Fruit fly (Drosophila melanogaster) whole organism, embryonic: ENCODE measurements around the gene Irc.
A peak's percentile ranks its signal among the peaks of the same experiment; 100 is the strongest.

Experiments
- Adf1 ChIP-seq: fragments of 200-800 bp; sonication (Bioruptor generic); IDR thresholded peaks from 2 replicates; pipeline ENCODE4 v1.3.6; 2022; ENCODE audit warnings: missing biosample characterization, missing genetic modification characterization
- CG11085 ChIP-seq: fragments of 200-800 bp; sonication (Bioruptor generic); IDR thresholded peaks from 2 replicates; pipeline ENCODE4 v1.3.6; 2022; ENCODE audit warnings: missing biosample characterization, missing genetic modification characterization
- CG13123 ChIP-seq: fragments of 200-800 bp; sonication (Bioruptor generic); optimal IDR thresholded peaks from 2 replicates; lab custom pipeline; 2016; ENCODE audit warnings: missing biosample characterization, missing genetic modification characterization
- CG14050 ChIP-seq: fragments of 200-800 bp; sonication (Bioruptor generic); IDR thresholded peaks from 3 replicates; pipeline ENCODE4 v1.3.6; 2022; ENCODE audit warnings: missing biosample characterization, missing genetic modification characterization
- CG15479 ChIP-seq: fragments of 200-800 bp; sonication (Bioruptor generic); optimal IDR thresholded peaks from 3 replicates; lab custom pipeline; 2019; ENCODE audit warnings: missing biosample characterization, mild to moderate bottlenecking, missing genetic modification characterization, moderate library complexity
- CG15514 ChIP-seq: fragments of 200-800 bp; sonication (Bioruptor generic); optimal IDR thresholded peaks from 3 replicates; lab custom pipeline; 2017; ENCODE audit warnings: missing biosample characterization, missing genetic modification characterization, mild to moderate bottlenecking, moderate library complexity, missing genetic modification reagents
- CG17328 ChIP-seq: fragments of 200-800 bp; sonication (Bioruptor generic); IDR thresholded peaks from 2 replicates; pipeline ENCODE4 v1.3.6; 2022; ENCODE audit warnings: missing biosample characterization, missing genetic modification characterization
- CG2120 ChIP-seq: fragments of 200-800 bp; sonication (Bioruptor generic); optimal IDR thresholded peaks from 3 replicates; lab custom pipeline; 2016; ENCODE audit warnings: missing biosample characterization, missing genetic modification characterization
- CG2678 ChIP-seq: fragments of 200-800 bp; sonication (Bioruptor generic); optimal IDR thresholded peaks from 3 replicates; lab custom pipeline; 2019; ENCODE audit warnings: missing biosample characterization, mild to moderate bottlenecking, missing genetic modification characterization, moderate library complexity
- CG2712 ChIP-seq: fragments of 200-800 bp; optimal IDR thresholded peaks from 3 replicates; lab custom pipeline; 2019; ENCODE audit warnings: missing biosample characterization, mild to moderate bottlenecking, missing genetic modification characterization, moderate library complexity
- CG2889 ChIP-seq: fragments of 200-800 bp; sonication (Bioruptor generic); IDR thresholded peaks from 3 replicates; pipeline ENCODE4 v1.3.6; 2022; ENCODE audit warnings: missing biosample characterization, missing genetic modification characterization
- CG32772 ChIP-seq: fragments of 200-800 bp; sonication (Bioruptor generic); IDR thresholded peaks from 2 replicates; pipeline ENCODE4 v1.3.6; 2022; ENCODE audit warnings: missing biosample characterization, missing genetic modification characterization
- CG33213 ChIP-seq: fragments of 200-800 bp; sonication (Bioruptor generic); optimal IDR thresholded peaks from 3 replicates; lab custom pipeline; 2016; ENCODE audit warnings: missing biosample characterization, missing genetic modification characterization
- CG3726 ChIP-seq: fragments of 200-800 bp; sonication (Bioruptor generic); IDR thresholded peaks from 3 replicates; pipeline ENCODE4, ENCODE4 v1.3.6; 2022; ENCODE audit warnings: missing biosample characterization, missing genetic modification characterization
- CG5180 ChIP-seq: fragments of 200-800 bp; sonication (Bioruptor generic); optimal IDR thresholded peaks from 3 replicates; lab custom pipeline; 2017; ENCODE audit warnings: missing biosample characterization, missing genetic modification characterization, mild to moderate bottlenecking, moderate library complexity, missing genetic modification reagents
- CG5245 ChIP-seq: fragments of 200-800 bp; sonication (Bioruptor generic); optimal IDR thresholded peaks from 3 replicates; lab custom pipeline; 2016; ENCODE audit warnings: missing biosample characterization, missing genetic modification characterization
- CG6813 ChIP-seq: fragments of 200-800 bp; sonication (Bioruptor generic); optimal IDR thresholded peaks from 2 replicates; lab custom pipeline; 2017; ENCODE audit warnings: missing biosample characterization, missing genetic modification characterization, mild to moderate bottlenecking, moderate library complexity, missing genetic modification reagents
- CG8478 ChIP-seq: fragments of >200 bp; optimal IDR thresholded peaks from 2 replicates; lab custom pipeline; 2018
- Camta ChIP-seq: fragments of 200-800 bp; sonication (Bioruptor generic); optimal IDR thresholded peaks from 2 replicates; lab custom pipeline; 2016; ENCODE audit warnings: missing biosample characterization, missing genetic modification characterization
- CkIIα-i1 ChIP-seq: fragments of 200-800 bp; sonication (Bioruptor generic); IDR thresholded peaks from 2 replicates; pipeline ENCODE4 v1.3.6; 2022; ENCODE audit warnings: missing biosample characterization, missing genetic modification characterization
- Dip3 ChIP-seq: fragments of 200-800 bp; sonication (Bioruptor generic); optimal IDR thresholded peaks from 3 replicates; lab custom pipeline; 2016; ENCODE audit warnings: missing biosample characterization, missing genetic modification characterization
- Dref ChIP-seq: fragments of 200-800 bp; sonication (Bioruptor generic); IDR thresholded peaks from 2 replicates; pipeline ENCODE4 v1.3.6; 2022; ENCODE audit warnings: missing biosample characterization, missing genetic modification characterization
- H15 ChIP-seq: fragments of 200-800 bp; sonication (Bioruptor generic); IDR thresholded peaks from 3 replicates; pipeline ENCODE4 v1.3.6; 2022; ENCODE audit warnings: missing biosample characterization, missing genetic modification characterization
- HHEX ChIP-seq: fragments of 200-800 bp; sonication (Bioruptor generic); optimal IDR thresholded peaks from 3 replicates; lab custom pipeline; 2017; ENCODE audit warnings: missing biosample characterization, mild to moderate bottlenecking, missing genetic modification characterization, missing genetic modification reagents
- HLH3B ChIP-seq: fragments of 200-800 bp; sonication (Bioruptor generic); IDR thresholded peaks from 2 replicates; pipeline ENCODE4 v1.3.6; 2022; ENCODE audit warnings: missing biosample characterization, missing genetic modification characterization
- Hsf ChIP-seq: fragments of 200-800 bp; sonication (Bioruptor generic); optimal IDR thresholded peaks from 3 replicates; lab custom pipeline; 2016; ENCODE audit warnings: missing biosample characterization, missing genetic modification characterization
- PHDP ChIP-seq: fragments of 200-800 bp; sonication (Bioruptor generic); optimal IDR thresholded peaks from 3 replicates; lab custom pipeline; 2018; ENCODE audit warnings: missing biosample characterization, mild to moderate bottlenecking, missing genetic modification characterization, moderate library complexity
- Sox100B ChIP-seq: fragments of 200-800 bp; sonication (Bioruptor generic); optimal IDR thresholded peaks from 3 replicates; lab custom pipeline; 2018; ENCODE audit warnings: missing biosample characterization, mild to moderate bottlenecking, missing genetic modification characterization
- bowl ChIP-seq: fragments of 200-800 bp; sonication (Bioruptor generic); IDR thresholded peaks from 2 replicates; pipeline ENCODE4 v1.3.6; 2022; ENCODE audit warnings: missing biosample characterization, missing genetic modification characterization
- br ChIP-seq: fragments of >200 bp; optimal IDR thresholded peaks from 2 replicates; lab custom pipeline; 2017
- chinmo ChIP-seq: fragments of 200-800 bp; sonication (Bioruptor generic); IDR thresholded peaks from 4 replicates; pipeline ENCODE4 v1.3.6; 2022; ENCODE audit warnings: missing biosample characterization, missing genetic modification characterization; ENCODE audit not compliant: partially characterized antibody
- corto ChIP-seq: fragments of 200-800 bp; sonication (Bioruptor generic); optimal IDR thresholded peaks from 2 replicates; lab custom pipeline; 2016; ENCODE audit warnings: missing biosample characterization, mild to moderate bottlenecking, missing genetic modification characterization, moderate library complexity
- crp ChIP-seq, 2 experiments: fragments of 200-800 bp; sonication (Bioruptor generic); optimal IDR thresholded peaks; 2 replicates in 1 of 2; 3 replicates in 1 of 2; lab custom pipeline; 2017; ENCODE audit warnings: missing biosample characterization in 2 of 2, missing genetic modification characterization in 2 of 2, mild to moderate bottlenecking in 1 of 2, moderate library complexity in 1 of 2
- emc ChIP-seq: fragments of 200-800 bp; sonication (Bioruptor generic); optimal IDR thresholded peaks from 2 replicates; lab custom pipeline; 2016; ENCODE audit warnings: missing biosample characterization, missing genetic modification characterization
- gem ChIP-seq: fragments of 200-800 bp; sonication (Bioruptor generic); optimal IDR thresholded peaks from 2 replicates; lab custom pipeline; 2019; ENCODE audit warnings: missing biosample characterization, mild to moderate bottlenecking, missing genetic modification characterization, moderate library complexity
- gsb ChIP-seq: fragments of 200-800 bp; sonication (Bioruptor generic); IDR thresholded peaks from 2 replicates; pipeline ENCODE4 v1.3.6; 2022; ENCODE audit warnings: missing biosample characterization, missing genetic modification characterization
- inv ChIP-seq: fragments of 200-800 bp; sonication (Bioruptor generic); IDR thresholded peaks from 2 replicates; pipeline ENCODE4 v1.3.6; 2022; ENCODE audit warnings: missing biosample characterization, missing genetic modification characterization; ENCODE audit not compliant: partially characterized antibody
- jigr1 ChIP-seq: fragments of 200-800 bp; sonication (Bioruptor generic); IDR thresholded peaks from 3 replicates; pipeline ENCODE4 v1.3.6; 2022; ENCODE audit warnings: missing biosample characterization, missing genetic modification characterization
- klu ChIP-seq: fragments of 200-800 bp; sonication (Bioruptor generic); IDR thresholded peaks from 2 replicates; pipeline ENCODE4 v1.3.6; 2022; ENCODE audit warnings: missing biosample characterization, missing genetic modification characterization
- knrl ChIP-seq: fragments of 200-800 bp; sonication (Bioruptor generic); IDR thresholded peaks from 3 replicates; pipeline ENCODE4 v1.3.6; 2022; ENCODE audit warnings: missing biosample characterization, missing genetic modification characterization; ENCODE audit not compliant: partially characterized antibody
- lmd ChIP-seq: fragments of 200-800 bp; sonication (Bioruptor generic); IDR thresholded peaks from 2 replicates; pipeline ENCODE4 v1.3.6; 2022; ENCODE audit warnings: missing biosample characterization, missing genetic modification characterization
- lola ChIP-seq, 3 experiments: fragments of >200 bp in 2 of 3; fragments of 200-800 bp in 1 of 3; sonication (Bioruptor generic) in 1 of 3; optimal IDR thresholded peaks; 2 replicates each; lab custom pipeline; 2017 to 2019; ENCODE audit warnings: missing biosample characterization in 3 of 3, missing genetic modification characterization in 3 of 3, mild to moderate bottlenecking in 1 of 3, moderate library complexity in 1 of 3
- nerfin-2 ChIP-seq: fragments of 200-800 bp; sonication (Bioruptor generic); IDR thresholded peaks from 2 replicates; pipeline ENCODE4 v1.3.6; 2022; ENCODE audit warnings: missing biosample characterization, missing genetic modification characterization; ENCODE audit not compliant: partially characterized antibody
- onecut ChIP-seq: fragments of 200-800 bp; sonication (Bioruptor generic); IDR thresholded peaks from 2 replicates; pipeline ENCODE4 v1.3.6; 2022; ENCODE audit warnings: missing biosample characterization, missing genetic modification characterization
- tin ChIP-seq: fragments of 200-800 bp; sonication (Bioruptor generic); optimal IDR thresholded peaks from 3 replicates; lab custom pipeline; 2016; ENCODE audit warnings: missing biosample characterization, missing genetic modification characterization
- tll ChIP-seq, 2 experiments: fragments of 200-800 bp in 1 of 2; fragments of >200 bp in 1 of 2; sonication (Bioruptor generic) in 1 of 2; optimal IDR thresholded peaks; 2 replicates each; lab custom pipeline; 2017 to 2019; ENCODE audit warnings: missing biosample characterization in 2 of 2, missing genetic modification characterization in 2 of 2, mild to moderate bottlenecking in 1 of 2, moderate library complexity in 1 of 2
- twi ChIP-seq: fragments of 200-800 bp; optimal IDR thresholded peaks from 2 replicates; lab custom pipeline; 2019; ENCODE audit warnings: missing biosample characterization, mild to moderate bottlenecking, missing genetic modification characterization, moderate library complexity
- wdn ChIP-seq: fragments of 200-800 bp; sonication (Bioruptor generic); IDR thresholded peaks from 2 replicates; pipeline ENCODE4 v1.3.6; 2022; ENCODE audit warnings: missing biosample characterization, missing genetic modification characterization

The Irc gene

DNA sequence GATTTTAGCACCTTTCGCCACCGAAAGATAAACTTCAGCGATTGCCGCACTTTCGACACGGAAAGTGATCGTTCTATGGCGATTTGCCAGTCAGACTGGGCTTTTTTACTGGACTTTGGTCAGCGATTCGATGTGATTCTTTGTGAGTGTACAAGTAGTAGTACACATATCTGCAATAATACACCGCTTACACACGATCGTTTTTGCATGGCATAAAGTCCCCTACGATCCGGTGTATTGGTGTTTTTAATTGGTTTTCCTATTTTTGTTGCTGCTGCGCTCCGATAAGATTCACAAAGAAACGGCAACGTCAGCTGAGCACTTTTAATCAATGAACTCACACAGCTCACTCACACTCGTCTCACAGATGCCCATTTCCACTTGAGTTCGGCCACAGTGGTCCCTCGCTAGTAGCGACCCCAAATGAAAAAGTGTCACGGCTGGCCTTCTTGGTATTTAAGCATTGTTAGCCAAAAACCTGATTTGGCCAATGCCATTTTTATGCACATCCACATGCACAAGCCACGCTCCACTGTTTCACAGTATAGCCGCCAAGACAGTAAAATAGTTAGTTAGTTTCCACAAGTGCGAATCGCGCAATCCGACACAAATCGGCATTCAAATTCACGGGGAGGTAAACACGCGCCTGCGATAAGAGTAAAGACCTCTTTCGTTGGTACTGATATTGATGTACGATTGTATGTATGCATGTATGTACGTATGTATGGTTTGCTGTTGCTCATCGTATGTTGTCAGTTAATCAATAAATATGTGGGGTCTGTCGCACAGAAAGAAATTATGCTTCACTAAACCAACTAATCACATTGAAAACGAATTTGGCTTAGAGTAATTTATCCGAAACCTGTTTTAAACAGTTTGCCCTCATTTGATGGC, 16.2 kb upstream of the Irc start (continued):
- TF ChIP-seq lola (GFP tag; optimal IDR thresholded peaks at IDR 0.05; lab: Kevin White, UChicago), result peak in 1 of 3 experiments; percentile 35
- peak; percentile 78 for TF ChIP-seq CG5245
- peak; percentile 95 for TF ChIP-seq CG14050 (GFP tag; lab: Robert Waterston, UW)
- peak; percentile 95 for TF ChIP-seq CG2678
- peak; percentile 95 for TF ChIP-seq gsb (GFP tag; lab: Robert Waterston, UW)
- TF ChIP-seq chinmo (GFP tag; lab: Robert Waterston, UW), result 0 out of 4 replicates have a peak, but pooled peaks have one; percentile 49
- peak; percentile 50; the same call in 1 of the 2 replicates for TF ChIP-seq Dref
- TF ChIP-seq crp (GFP tag; optimal IDR thresholded peaks at IDR 0.05; lab: Kevin White, UChicago), result peak in 1 of 2 experiments; percentile 62
- TF ChIP-seq CG32772, result peak; percentile 94
- TF ChIP-seq klu, result peak; percentile 91
- TF ChIP-seq CG11085, result peak; percentile 95
- TF ChIP-seq knrl, result no peak
- TF ChIP-seq CG5180, result peak; percentile 70
- TF ChIP-seq CG3726 (GFP tag; lab: Robert Waterston, UW), result peak; percentile 86
- TF ChIP-seq br (lab: Kevin White, UChicago), result no peak
- TF ChIP-seq CG2712 (tag; lab: Kevin White, UChicago), result peak; percentile 78
- TF ChIP-seq Hsf (GFP tag; lab: Kevin White, UChicago), result peak; percentile 91
- TF ChIP-seq Camta, result peak; percentile 86
- peak; percentile 11; the same call in 1 of the 2 replicates for TF ChIP-seq inv (GFP tag; lab: Robert Waterston, UW)
- peak; percentile 90 for TF ChIP-seq Adf1 (GFP tag; lab: Robert Waterston, UW)
- TF ChIP-seq CG2120 (GFP tag; lab: Kevin White, UChicago), result peak; percentile 99
- peak; percentile 43 for TF ChIP-seq Sox100B
- TF ChIP-seq CG15479 (GFP tag; lab: Kevin White, UChicago), result peak; percentile 78
- peak; percentile 86 for TF ChIP-seq CG13123 (GFP tag; lab: Kevin White, UChicago)
- TF ChIP-seq CG8478, result no peak
- TF ChIP-seq CG2889, result peak; percentile 97
- peak; percentile 70 for TF ChIP-seq corto (GFP tag; lab: Kevin White, UChicago)
- TF ChIP-seq H15 (GFP tag; lab: Robert Waterston, UW), result peak; percentile 92
- TF ChIP-seq gem, result peak; percentile 91
- TF ChIP-seq CG15514 (GFP tag; lab: Kevin White, UChicago), result peak; percentile 92
- peak; percentile 93 for TF ChIP-seq CG17328
- peak; percentile 92 for TF ChIP-seq HHEX
- peak; percentile 76 for TF ChIP-seq onecut (GFP tag; lab: Robert Waterston, UW)
- peak; percentile 97 for TF ChIP-seq lmd (GFP tag; lab: Robert Waterston, UW)
- peak; percentile 89 for TF ChIP-seq CG33213 (GFP tag; lab: Kevin White, UChicago)
- peak; percentile 98 for TF ChIP-seq wdn
- TF ChIP-seq bowl (GFP tag; lab: Robert Waterston, UW), result peak; percentile 93
- peak; percentile 89 for TF ChIP-seq CG6813
- TF ChIP-seq tll (GFP tag; optimal IDR thresholded peaks at IDR 0.05; lab: Kevin White, UChicago), result no peak
- peak; percentile 88 for TF ChIP-seq HLH3B
- peak; percentile 59 for TF ChIP-seq twi (tag; lab: Kevin White, UChicago)
- peak; percentile 89 for TF ChIP-seq emc
- TF ChIP-seq PHDP (tag; lab: Kevin White, UChicago), result peak; percentile 91
- peak; percentile 87 for TF ChIP-seq CkIIα-i1 (GFP tag; lab: Robert Waterston, UW)
- peak; percentile 81; the same call in 1 of the 3 replicates for TF ChIP-seq jigr1 (GFP tag; lab: Robert Waterston, UW)
- TF ChIP-seq Dip3, result peak; percentile 98
- TF ChIP-seq tin (GFP tag; lab: Kevin White, UChicago), result peak; percentile 85
- no peak for TF ChIP-seq nerfin-2 (GFP tag; lab: Robert Waterston, UW)
